Fruit fly (Drosophila melanogaster) whole organism, embryonic: ENCODE results near the gene CG43321.

ENCODE experiments used
- CG31441 ChIP-seq: fragments of 200-800 bp; sonication (Bioruptor generic); IDR thresholded peaks from 2 replicates; pipeline ENCODE4 v1.3.6; 2022; ENCODE audit warnings: missing biosample characterization, missing genetic modification characterization
- CG7987 ChIP-seq: fragments of 200-800 bp; sonication (Bioruptor generic); optimal IDR thresholded peaks from 2 replicates; lab custom pipeline; 2018; ENCODE audit warnings: missing biosample characterization, mild to moderate bottlenecking, missing genetic modification characterization, moderate library complexity
- Hand ChIP-seq: fragments of 200-800 bp; sonication (Bioruptor generic); optimal IDR thresholded peaks from 2 replicates; lab custom pipeline; 2017; ENCODE audit warnings: mild to moderate bottlenecking, missing biosample characterization, missing genetic modification reagents, missing genetic modification characterization
- Hr39 ChIP-seq: fragments of >200 bp; optimal IDR thresholded peaks from 2 replicates; lab custom pipeline; 2017
- chn ChIP-seq: fragments of 200-800 bp; sonication (Bioruptor generic); optimal IDR thresholded peaks from 2 replicates; lab custom pipeline; 2016; ENCODE audit warnings: missing biosample characterization, missing genetic modification characterization
- ham ChIP-seq: fragments of 200-800 bp; sonication (Bioruptor generic); IDR thresholded peaks from 2 replicates; pipeline ENCODE4 v1.3.6; 2022; ENCODE audit warnings: missing biosample characterization, missing genetic modification characterization

DNA sequence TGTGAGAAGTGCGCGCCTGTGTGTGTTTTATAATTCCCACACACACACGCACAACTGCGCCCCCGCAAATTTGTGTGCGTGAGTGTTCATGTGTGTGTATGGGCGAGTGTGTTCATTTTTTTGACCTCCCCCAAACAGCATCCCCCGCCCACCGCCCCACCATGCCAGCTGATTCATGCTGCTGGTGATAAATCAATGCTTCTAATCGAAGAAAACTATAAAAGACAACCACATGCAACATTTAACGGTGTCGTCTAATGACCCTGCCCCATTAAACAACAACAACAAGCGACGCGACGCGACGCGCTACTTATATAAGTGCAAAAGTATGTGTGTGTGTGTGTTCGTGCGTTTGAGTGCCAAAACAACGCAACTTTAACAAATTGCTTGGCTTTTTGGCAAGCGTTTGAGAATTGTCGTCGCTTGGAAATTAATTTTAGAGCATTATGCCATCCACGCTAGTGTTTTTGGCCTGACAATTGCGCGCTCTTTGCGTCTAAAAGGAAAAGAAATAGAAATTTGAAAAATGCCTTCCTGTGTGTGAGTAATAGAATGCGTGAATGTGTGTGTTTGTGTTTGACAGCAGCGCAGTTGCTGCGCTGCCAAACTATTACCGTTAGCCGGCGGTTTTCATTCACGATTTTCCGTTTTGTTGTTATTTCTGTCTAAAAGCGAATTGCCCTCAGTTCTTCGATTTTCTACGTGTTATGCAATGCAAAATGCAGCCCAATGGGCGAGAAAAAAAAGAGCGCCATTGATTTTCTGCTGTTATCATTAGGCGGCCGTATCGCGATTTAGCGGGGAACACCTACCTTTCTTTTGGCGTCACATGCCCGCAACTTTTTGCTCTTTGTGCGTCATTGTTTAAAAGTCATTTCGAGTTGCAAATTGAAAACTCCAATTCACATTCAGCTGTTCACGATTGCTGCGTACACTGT lies 26.6 kb downstream of the CG43321 start:
- TF ChIP-seq chn (GFP tag; lab: Kevin White, UChicago) (no peak), CG7987 (no peak), ham (GFP tag; lab: Robert Waterston, UW) (no peak), Hr39 (lab: Kevin White, UChicago) (no peak), CG31441 (GFP tag; lab: Robert Waterston, UW) (no peak), Hand (no peak)
